Fruit fly (Drosophila melanogaster): Measurements from ENCODE around the gene Spn75F.

Spn75F gene

dm6 chr3L:19172192-19172824, 42.8 kb upstream of the Spn75F start:
- TF ChIP-seq kay (GFP tag; ENCODE audit: borderline replicate concordance) (no peak), tj (GFP tag; optimal IDR thresholded peaks at IDR 0.05) (no peak), CG7101 (tag; optimal IDR thresholded peaks at IDR 0.05) (no peak), CG11617 (GFP tag; optimal IDR thresholded peaks at IDR 0.05) (no peak), ovo (GFP tag; optimal IDR thresholded peaks at IDR 0.05) (no peak), cic (GFP tag; optimal IDR thresholded peaks at IDR 0.05) (no peak)

- TF ChIP-seq Mnt (GFP tag; optimal IDR thresholded peaks at IDR 0.05) (peak; percentile 17), Crg-1 (GFP tag; optimal IDR thresholded peaks at IDR 0.05) (no peak), CG12768 (GFP tag; optimal IDR thresholded peaks at IDR 0.05) (no peak), cic (GFP tag; optimal IDR thresholded peaks at IDR 0.05) (peak; percentile 2)
Measured at dm6 chr3L:19171321-19172191, 42.1 kb upstream of the Spn75F start.

dm6 chr3L:19170426-19170825, 41.0 kb upstream of the Spn75F start:
- TF ChIP-seq bab1 (GFP tag; optimal IDR thresholded peaks at IDR 0.05): peak; percentile 42
- no peak for TF ChIP-seq Clk (GFP tag; optimal IDR thresholded peaks at IDR 0.05)
- TF ChIP-seq pad (GFP tag; optimal IDR thresholded peaks at IDR 0.05): no peak
- no peak for TF ChIP-seq CG11617 (GFP tag; optimal IDR thresholded peaks at IDR 0.05)
- no peak for TF ChIP-seq CG1620 (GFP tag; optimal IDR thresholded peaks at IDR 0.05)
- TF ChIP-seq CG5204 (GFP tag; optimal IDR thresholded peaks at IDR 0.05): no peak
- no peak for TF ChIP-seq CG12768 (GFP tag; optimal IDR thresholded peaks at IDR 0.05)
- TF ChIP-seq CG33017 (tag; optimal IDR thresholded peaks at IDR 0.05): peak; percentile 6
- peak; percentile 42 for TF ChIP-seq cic (GFP tag; optimal IDR thresholded peaks at IDR 0.05)
- peak; percentile 46 for TF ChIP-seq ovo (GFP tag; optimal IDR thresholded peaks at IDR 0.05)
- TF ChIP-seq Hr96 (GFP tag; optimal IDR thresholded peaks at IDR 0.05): no peak
- no peak for TF ChIP-seq tj (GFP tag; optimal IDR thresholded peaks at IDR 0.05)
- TF ChIP-seq Mnt (GFP tag; optimal IDR thresholded peaks at IDR 0.05): peak; percentile 52

- TF ChIP-seq CG1620 (GFP tag; optimal IDR thresholded peaks at IDR 0.05) (no peak), CG33017 (tag; optimal IDR thresholded peaks at IDR 0.05) (no peak), Hr96 (GFP tag; optimal IDR thresholded peaks at IDR 0.05) (no peak), kay (GFP tag; ENCODE audit: borderline replicate concordance) (no peak), CG11617 (GFP tag; optimal IDR thresholded peaks at IDR 0.05) (no peak), CG7101 (tag; optimal IDR thresholded peaks at IDR 0.05) (no peak), CG12768 (GFP tag; optimal IDR thresholded peaks at IDR 0.05) (no peak), cnc (optimal IDR thresholded peaks at IDR 0.05) (no peak), pad (GFP tag; optimal IDR thresholded peaks at IDR 0.05) (no peak), toe (GFP tag; optimal IDR thresholded peaks at IDR 0.05) (no peak), cic (GFP tag; optimal IDR thresholded peaks at IDR 0.05) (no peak)
Measured at dm6 chr3L:19168717-19169436, 39.4 kb upstream of the Spn75F start.

dm6 chr3L:19167668-19168354, 38.3 kb upstream of the Spn75F start:
- TF ChIP-seq CG7045 (GFP tag; optimal IDR thresholded peaks at IDR 0.05) (no peak), CG33017 (tag; optimal IDR thresholded peaks at IDR 0.05) (no peak), Crg-1 (GFP tag; optimal IDR thresholded peaks at IDR 0.05) (no peak), cnc (optimal IDR thresholded peaks at IDR 0.05) (no peak), bab1 (GFP tag; optimal IDR thresholded peaks at IDR 0.05) (no peak), Mnt (GFP tag; optimal IDR thresholded peaks at IDR 0.05) (no peak), CG11617 (GFP tag; optimal IDR thresholded peaks at IDR 0.05) (no peak), cic (GFP tag; optimal IDR thresholded peaks at IDR 0.05) (no peak), pad (GFP tag; optimal IDR thresholded peaks at IDR 0.05) (no peak), toe (GFP tag; optimal IDR thresholded peaks at IDR 0.05) (no peak), Hr96 (GFP tag; optimal IDR thresholded peaks at IDR 0.05) (no peak), tj (GFP tag; optimal IDR thresholded peaks at IDR 0.05) (no peak), CG5204 (GFP tag; optimal IDR thresholded peaks at IDR 0.05) (no peak), ovo (GFP tag; optimal IDR thresholded peaks at IDR 0.05) (no peak), CG12768 (GFP tag; optimal IDR thresholded peaks at IDR 0.05) (no peak), Clk (GFP tag; optimal IDR thresholded peaks at IDR 0.05) (no peak), CG1620 (GFP tag; optimal IDR thresholded peaks at IDR 0.05) (no peak), CG14711 (tag; optimal IDR thresholded peaks at IDR 0.05) (no peak), kay (GFP tag; ENCODE audit: borderline replicate concordance) (no peak), CG7101 (tag; optimal IDR thresholded peaks at IDR 0.05) (no peak)
